Fruit fly (Drosophila melanogaster): Measurements from ENCODE around the gene CG12121.

CG12121 gene

DNA sequence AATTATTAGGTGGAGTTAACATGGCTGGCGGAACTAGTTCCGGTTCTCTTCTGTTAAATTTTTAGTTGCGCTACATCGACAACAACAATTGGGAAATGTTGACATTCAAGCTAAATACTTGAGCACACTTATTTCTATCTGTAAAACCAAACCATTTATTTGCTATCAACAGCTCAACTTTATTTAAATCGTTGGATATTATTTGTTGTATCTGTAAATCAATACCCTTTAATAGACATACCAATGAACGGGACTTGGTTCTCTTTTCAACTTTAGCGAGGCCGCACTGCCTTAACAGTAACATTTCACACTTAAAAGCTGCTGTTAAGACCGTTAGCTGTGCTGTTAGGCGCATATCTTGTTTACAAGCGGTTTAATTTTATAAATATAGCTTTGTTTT is 38.6 kb downstream of the CG12121 start, which contains the start of gene CG12106 (continued):
- TF ChIP-seq CG1529 (GFP tag; optimal IDR thresholded peaks at IDR 0.05) (no peak), CG31441 (GFP tag; IDR thresholded peaks at IDR 0.05) (peak; percentile 33; the same call in 1 of the 2 replicates), maf-S (GFP tag; optimal IDR thresholded peaks at IDR 0.05) (no peak), Max (GFP tag; optimal IDR thresholded peaks at IDR 0.05) (no peak), Atf6 (GFP tag; IDR thresholded peaks at IDR 0.05) (0 out of 2 replicates have a peak, but pooled peaks have one; percentile 29), CG16863 (GFP tag; optimal IDR thresholded peaks at IDR 0.05) (no peak), Ada2b (GFP tag; IDR thresholded peaks at IDR 0.05) (0 out of 2 replicates have a peak, but pooled peaks have one; percentile 30), gem (tag; optimal IDR thresholded peaks at IDR 0.05) (peak; percentile 71), sc (optimal IDR thresholded peaks at IDR 0.05) (no peak), sc (GFP tag; optimal IDR thresholded peaks at IDR 0.05) (no peak), run (tag; optimal IDR thresholded peaks at IDR 0.05) (no peak), trh (GFP tag; optimal IDR thresholded peaks at IDR 0.05) (no peak), Ssrp (tag; optimal IDR thresholded peaks at IDR 0.05) (no peak), CG7271 (tag; optimal IDR thresholded peaks at IDR 0.05) (no peak), CG7556 (GFP tag; optimal IDR thresholded peaks at IDR 0.05) (no peak), grau (tag; optimal IDR thresholded peaks at IDR 0.05) (peak; percentile 98), her (GFP tag; optimal IDR thresholded peaks at IDR 0.05) (no peak), CG8478 (optimal IDR thresholded peaks at IDR 0.05) (no peak), Six4 (GFP tag; optimal IDR thresholded peaks at IDR 0.05) (no peak), Fer1 (GFP tag; optimal IDR thresholded peaks at IDR 0.05) (peak; percentile 55), Taf1 (GFP tag; IDR thresholded peaks at IDR 0.05) (no peak), Hr39 (optimal IDR thresholded peaks at IDR 0.05) (no peak), ems (GFP tag; optimal IDR thresholded peaks at IDR 0.05) (peak; percentile 8), Optix (GFP tag; IDR thresholded peaks at IDR 0.05) (no peak), stc (GFP tag; IDR thresholded peaks at IDR 0.05) (no peak), pho (GFP tag; optimal IDR thresholded peaks at IDR 0.05) (no peak), knrl (GFP tag; IDR thresholded peaks at IDR 0.05; ENCODE audit: partially characterized antibody) (no peak), CG3407 (GFP tag; optimal IDR thresholded peaks at IDR 0.05) (no peak), CG14860 (GFP tag; IDR thresholded peaks at IDR 0.05; ENCODE audit: partially characterized antibody) (no peak), ranshi (GFP tag; IDR thresholded peaks at IDR 0.05) (no peak; the same call in 1 of the 2 replicates), gsb-n (tag; optimal IDR thresholded peaks at IDR 0.05) (no peak), Med (GFP tag) (peak; percentile 87), CG13287 (GFP tag; IDR thresholded peaks at IDR 0.05; ENCODE audit: partially characterized antibody) (no peak), sima (GFP tag; optimal IDR thresholded peaks at IDR 0.05) (no peak), ttk (GFP tag; IDR thresholded peaks at IDR 0.05) (no peak), CG6175 (GFP tag; IDR thresholded peaks at IDR 0.05) (no peak), Oaz (GFP tag; IDR thresholded peaks at IDR 0.05) (peak; percentile 42; the same call in 1 of the 2 replicates), CG32767 (GFP tag; IDR thresholded peaks at IDR 0.05) (no peak), tup (GFP tag; optimal IDR thresholded peaks at IDR 0.05) (no peak), CG34422 (GFP tag; IDR thresholded peaks at IDR 0.05) (no peak), CG15269 (tag; optimal IDR thresholded peaks at IDR 0.05) (peak; percentile 65), CG8944 (GFP tag; optimal IDR thresholded peaks at IDR 0.05) (no peak), CG10267 (tag; optimal IDR thresholded peaks at IDR 0.05) (peak; percentile 14), danr (GFP tag; IDR thresholded peaks at IDR 0.05) (no peak), CG31388 (GFP tag; optimal IDR thresholded peaks at IDR 0.05) (no peak), abd-A (tag; optimal IDR thresholded peaks at IDR 0.05) (no peak), hkb (optimal IDR thresholded peaks at IDR 0.05) (no peak), hkb (GFP tag; IDR thresholded peaks at IDR 0.05) (peak; percentile 53), CG7987 (GFP tag; optimal IDR thresholded peaks at IDR 0.05) (no peak), CG6854 (GFP tag; optimal IDR thresholded peaks at IDR 0.05) (no peak), CG4404 (GFP tag; IDR thresholded peaks at IDR 0.05) (peak; percentile 31; the same call in 1 of the 2 replicates), lola (GFP tag; optimal IDR thresholded peaks at IDR 0.05) (peak in 1 of 3 experiments; percentile 27), HLH3B (GFP tag; IDR thresholded peaks at IDR 0.05) (no peak)

All from whole organism, embryonic.